Fruit fly (Drosophila melanogaster) whole organism, pupa: Measurements from ENCODE around the gene CG2772.

Source experiments
- CG14655 ChIP-seq: fragments of 200-800 bp; sonication (Bioruptor generic); optimal IDR thresholded peaks from 3 replicates; lab custom pipeline; 2017; ENCODE audit warnings: mild to moderate bottlenecking, missing biosample characterization, missing genetic modification reagents, missing genetic modification characterization
- CG17806 ChIP-seq: fragments of 200-800 bp; sonication (Bioruptor generic); optimal IDR thresholded peaks from 2 replicates; lab custom pipeline; 2018; ENCODE audit warnings: missing biosample characterization, mild to moderate bottlenecking, missing genetic modification characterization, moderate library complexity
- CG8159 ChIP-seq: fragments of 200-800 bp; sonication (Bioruptor generic); optimal IDR thresholded peaks from 3 replicates; lab custom pipeline; 2018; ENCODE audit warnings: missing biosample characterization, mild to moderate bottlenecking, missing genetic modification characterization, moderate library complexity
- D1 ChIP-seq: fragments of 200-800 bp; sonication (Bioruptor generic); optimal IDR thresholded peaks from 2 replicates; lab custom pipeline; 2018; ENCODE audit warnings: missing biosample characterization, mild to moderate bottlenecking, missing genetic modification characterization, moderate library complexity
- Pif1B ChIP-seq: fragments of 200-800 bp; sonication (Bioruptor generic); optimal IDR thresholded peaks from 3 replicates; lab custom pipeline; 2016; ENCODE audit warnings: missing biosample characterization, missing genetic modification characterization
- gl ChIP-seq: fragments of 200-800 bp; sonication (Bioruptor generic); optimal IDR thresholded peaks from 2 replicates; lab custom pipeline; 2018; ENCODE audit warnings: missing biosample characterization, mild to moderate bottlenecking, missing genetic modification characterization

DNA sequence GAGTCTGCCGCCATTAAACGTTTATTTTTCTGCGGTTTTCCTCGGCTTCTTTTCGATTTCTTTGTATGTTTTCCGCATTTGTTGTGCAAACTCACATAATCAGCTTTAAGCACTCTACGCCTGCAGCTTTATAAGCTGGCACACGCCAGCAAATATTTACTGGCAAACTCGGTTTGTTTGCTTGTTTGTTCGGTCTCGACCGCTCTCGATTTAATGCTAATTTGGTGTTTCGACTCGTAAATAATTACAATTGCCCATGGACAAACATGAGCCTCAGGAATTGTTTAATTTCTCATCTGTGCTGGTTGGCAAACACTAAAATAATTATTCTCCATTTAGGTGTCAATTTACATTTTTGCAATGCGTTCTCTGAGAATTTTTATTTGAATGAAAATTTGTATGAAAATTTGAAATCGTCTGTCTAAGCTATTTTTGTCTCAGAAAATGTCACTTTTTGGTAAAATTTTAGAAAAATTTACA, 48.2 kb upstream of the CG2772 start, which contains the start of gene CG34175:
- no peak for TF ChIP-seq gl (tag; lab: Kevin White, UChicago)
- no peak for TF ChIP-seq CG14655 (GFP tag; lab: Kevin White, UChicago)
- TF ChIP-seq CG8159, result no peak
- TF ChIP-seq D1, result no peak
- no peak for TF ChIP-seq Pif1B (GFP tag; lab: Kevin White, UChicago)
- no peak for TF ChIP-seq CG17806 (tag; lab: Kevin White, UChicago)
